Fruit fly (Drosophila melanogaster): Measurements from ENCODE around the gene Tie.

Gene Tie

DNA sequence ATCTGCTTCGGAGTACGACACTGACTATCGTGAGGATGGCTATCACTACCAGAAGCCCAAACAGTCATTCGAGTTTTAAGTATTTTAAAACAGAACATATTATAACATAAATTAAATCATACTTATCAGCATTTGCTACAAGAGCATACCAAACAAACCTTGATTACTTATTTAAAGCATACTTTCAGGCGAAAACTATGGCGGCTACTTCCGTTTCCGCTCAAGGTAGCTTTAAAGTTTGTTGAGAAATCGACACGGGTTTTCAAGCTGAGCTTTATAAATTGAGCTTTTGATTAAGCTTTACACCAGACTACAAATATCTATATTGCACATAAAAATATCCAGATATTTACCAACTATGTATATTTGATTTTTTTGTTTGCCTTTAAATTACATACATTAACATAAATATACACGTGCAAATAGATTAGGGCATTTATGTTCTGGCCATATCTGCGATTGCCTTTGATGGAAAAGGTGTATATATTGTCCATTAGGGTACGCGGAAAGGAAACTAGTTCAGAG, 56.9 kb downstream of the Tie start (continued):
- TF ChIP-seq ash1 (GFP tag; optimal IDR thresholded peaks at IDR 0.05): peak; percentile 77
- TF ChIP-seq CG8765 (GFP tag; IDR thresholded peaks at IDR 0.05): no peak
- no peak for TF ChIP-seq CG4404 (GFP tag; IDR thresholded peaks at IDR 0.05)
- TF ChIP-seq Neu2 (GFP tag; optimal IDR thresholded peaks at IDR 0.05; ENCODE audit: borderline replicate concordance): no peak
- peak; percentile 72 for TF ChIP-seq sug (tag; optimal IDR thresholded peaks at IDR 0.05)
- peak; percentile 98 for TF ChIP-seq CG17568 (GFP tag; optimal IDR thresholded peaks at IDR 0.05)
- TF ChIP-seq CG10274 (GFP tag; optimal IDR thresholded peaks at IDR 0.05): peak; percentile 69
- TF ChIP-seq CG14014 (GFP tag; IDR thresholded peaks at IDR 0.05): peak; percentile 68; the same call in 1 of the 2 replicates
- peak; percentile 67 for TF ChIP-seq Oli (tag; optimal IDR thresholded peaks at IDR 0.05)
- peak; percentile 39; the same call in 1 of the 3 replicates for TF ChIP-seq B-H1 (GFP tag; IDR thresholded peaks at IDR 0.05)
- peak; percentile 69 for TF ChIP-seq grau (tag; optimal IDR thresholded peaks at IDR 0.05)
- no peak for TF ChIP-seq Mrtf (GFP tag; IDR thresholded peaks at IDR 0.05)
- TF ChIP-seq CG5245 (GFP tag; optimal IDR thresholded peaks at IDR 0.05): peak; percentile 69
- TF ChIP-seq tio (GFP tag; optimal IDR thresholded peaks at IDR 0.05): peak; percentile 22
- TF ChIP-seq ato (GFP tag; IDR thresholded peaks at IDR 0.05; ENCODE audit: partially characterized antibody): no peak
- TF ChIP-seq luna (GFP tag; optimal IDR thresholded peaks at IDR 0.05): peak; percentile 45
- peak; percentile 50 for TF ChIP-seq CG9817 (tag; optimal IDR thresholded peaks at IDR 0.05)
- TF ChIP-seq ap (GFP tag; IDR thresholded peaks at IDR 0.05): peak; percentile 58
- TF ChIP-seq Usf (GFP tag; optimal IDR thresholded peaks at IDR 0.05): no peak
- TF ChIP-seq tgo (GFP tag; IDR thresholded peaks at IDR 0.05): no peak
- TF ChIP-seq HLH3B (GFP tag; IDR thresholded peaks at IDR 0.05): peak; percentile 40; the same call in 1 of the 2 replicates
- no peak for TF ChIP-seq jumu (GFP tag; optimal IDR thresholded peaks at IDR 0.05)
- no peak for TF ChIP-seq CG14860 (GFP tag; IDR thresholded peaks at IDR 0.05; ENCODE audit: partially characterized antibody)
- no peak for TF ChIP-seq D19A (tag; optimal IDR thresholded peaks at IDR 0.05)
- TF ChIP-seq fd64A (GFP tag; optimal IDR thresholded peaks at IDR 0.05): peak; percentile 90
- TF ChIP-seq Myb (GFP tag; optimal IDR thresholded peaks at IDR 0.05): no peak
- no peak for TF ChIP-seq D (optimal IDR thresholded peaks at IDR 0.05)
- peak; percentile 73 for TF ChIP-seq D (GFP tag; optimal IDR thresholded peaks at IDR 0.05)
- TF ChIP-seq stwl (tag; optimal IDR thresholded peaks at IDR 0.05): peak; percentile 27
- TF ChIP-seq chinmo (GFP tag; IDR thresholded peaks at IDR 0.05; ENCODE audit: partially characterized antibody): no peak
- peak; percentile 84 for TF ChIP-seq CG11723 (GFP tag; optimal IDR thresholded peaks at IDR 0.05)
- no peak for TF ChIP-seq CG8924 (tag; optimal IDR thresholded peaks at IDR 0.05)
- no peak for TF ChIP-seq unc-4 (GFP tag; IDR thresholded peaks at IDR 0.05; ENCODE audit: partially characterized antibody)
- TF ChIP-seq gsb (GFP tag; IDR thresholded peaks at IDR 0.05): 0 out of 2 replicates have a peak, but pooled peaks have one; percentile 22
- TF ChIP-seq CG18262 (tag; optimal IDR thresholded peaks at IDR 0.05): no peak
- peak; percentile 35; the same call in 1 of the 2 replicates for TF ChIP-seq CG32767 (GFP tag; IDR thresholded peaks at IDR 0.05)
- TF ChIP-seq HmgD (GFP tag; optimal IDR thresholded peaks at IDR 0.05): no peak
- peak; percentile 46; the same call in 1 of the 3 replicates for TF ChIP-seq CG34422 (GFP tag; IDR thresholded peaks at IDR 0.05)
- peak; percentile 67 for TF ChIP-seq Mad (GFP tag; optimal IDR thresholded peaks at IDR 0.05)
- TF ChIP-seq CG7963 (GFP tag; IDR thresholded peaks at IDR 0.05; ENCODE audit: partially characterized antibody): no peak
- TF ChIP-seq CG15479 (GFP tag; optimal IDR thresholded peaks at IDR 0.05): no peak
- TF ChIP-seq fu2 (GFP tag; optimal IDR thresholded peaks at IDR 0.05): no peak
- TF ChIP-seq h (optimal IDR thresholded peaks at IDR 0.05): no peak
- peak; percentile 48 for TF ChIP-seq btn (GFP tag; optimal IDR thresholded peaks at IDR 0.05)
- TF ChIP-seq CG2116 (GFP tag; optimal IDR thresholded peaks at IDR 0.05): peak; percentile 82
- TF ChIP-seq Hsf (GFP tag; optimal IDR thresholded peaks at IDR 0.05): peak; percentile 72
- TF ChIP-seq CG1602 (GFP tag; optimal IDR thresholded peaks at IDR 0.05): no peak
- no peak for TF ChIP-seq CkIIα-i1 (GFP tag; IDR thresholded peaks at IDR 0.05)
- no peak for TF ChIP-seq Dref (GFP tag; IDR thresholded peaks at IDR 0.05)
- TF ChIP-seq CG4328 (GFP tag; optimal IDR thresholded peaks at IDR 0.05): peak; percentile 84
- TF ChIP-seq CG2889 (GFP tag; IDR thresholded peaks at IDR 0.05): no peak

All from whole organism, embryonic.